Worm (Caenorhabditis elegans): Measurements from ENCODE around the gene Y38E10A.34.

ce11 chrII:12617586-12617985 lies 13.4 kb upstream of the Y38E10A.34 start, which contains the start of gene nspe-3:
- TF ChIP-seq mdl-1 (tag; optimal IDR thresholded peaks at IDR 0.05) (no peak), zag-1 (tag; optimal IDR thresholded peaks at IDR 0.05) (no peak), sox-4 (tag; optimal IDR thresholded peaks at IDR 0.05) (no peak), nhr-237 (tag; optimal IDR thresholded peaks at IDR 0.05) (no peak)

Measured in whole organism, L1 larva.